Fruit fly (Drosophila melanogaster) whole organism, embryonic: ENCODE data around the gene CG17221.
A peak's percentile ranks its signal among the peaks of the same experiment; 100 is the strongest.

Experiments used
- Abd-B ChIP-seq: fragments of 200-800 bp; sonication (Bioruptor generic); optimal IDR thresholded peaks from 2 replicates; lab custom pipeline; 2018; ENCODE audit warnings: missing biosample characterization, mild to moderate bottlenecking, missing genetic modification characterization, moderate library complexity
- Ada2b ChIP-seq: fragments of 200-800 bp; sonication (Bioruptor generic); IDR thresholded peaks from 2 replicates; pipeline ENCODE4 v1.3.6; 2022; ENCODE audit warnings: missing biosample characterization, missing genetic modification characterization
- CG10147 ChIP-seq: fragments of 200-800 bp; sonication (Bioruptor generic); optimal IDR thresholded peaks from 2 replicates; lab custom pipeline; 2019; ENCODE audit warnings: missing biosample characterization, mild to moderate bottlenecking, missing genetic modification characterization, moderate library complexity
- CG11093 ChIP-seq: fragments of 200-800 bp; sonication (Bioruptor generic); IDR thresholded peaks from 3 replicates; pipeline ENCODE4 v1.3.6; 2022; ENCODE audit warnings: missing biosample characterization, missing genetic modification characterization
- CG11695 ChIP-seq: fragments of 200-800 bp; sonication (Bioruptor generic); IDR thresholded peaks from 3 replicates; pipeline ENCODE4 v1.3.6; 2022; ENCODE audit warnings: missing biosample characterization, missing genetic modification characterization
- CG1233 ChIP-seq: fragments of 200-800 bp; sonication (Bioruptor generic); optimal IDR thresholded peaks from 4 replicates; lab custom pipeline; 2018; ENCODE audit warnings: missing biosample characterization, mild to moderate bottlenecking, missing genetic modification characterization
- CG12769 ChIP-seq: fragments of 200-800 bp; sonication (Bioruptor generic); optimal IDR thresholded peaks from 2 replicates; lab custom pipeline; 2019; ENCODE audit warnings: missing biosample characterization, mild to moderate bottlenecking, missing genetic modification characterization, moderate library complexity
- CG13123 ChIP-seq: fragments of 200-800 bp; sonication (Bioruptor generic); optimal IDR thresholded peaks from 2 replicates; lab custom pipeline; 2016; ENCODE audit warnings: missing biosample characterization, missing genetic modification characterization
- CG15269 ChIP-seq: fragments of 200-800 bp; sonication (Bioruptor generic); optimal IDR thresholded peaks from 2 replicates; lab custom pipeline; 2018; ENCODE audit warnings: missing biosample characterization, mild to moderate bottlenecking, missing genetic modification characterization, moderate library complexity
- CG1529 ChIP-seq: fragments of 200-800 bp; sonication (Bioruptor generic); optimal IDR thresholded peaks from 3 replicates; lab custom pipeline; 2018; ENCODE audit warnings: missing biosample characterization, missing genetic modification characterization
- CG1602 ChIP-seq: fragments of 200-800 bp; sonication (Bioruptor generic); optimal IDR thresholded peaks from 3 replicates; lab custom pipeline; 2016; ENCODE audit warnings: missing biosample characterization, missing genetic modification characterization
- CG1647 ChIP-seq: fragments of 200-800 bp; sonication (Bioruptor generic); optimal IDR thresholded peaks from 3 replicates; lab custom pipeline; 2016; ENCODE audit warnings: missing biosample characterization, missing genetic modification characterization
- CG16815 ChIP-seq: fragments of 200-800 bp; sonication (Bioruptor generic); optimal IDR thresholded peaks from 3 replicates; lab custom pipeline; 2017; ENCODE audit warnings: missing biosample characterization, mild to moderate bottlenecking, missing genetic modification characterization
- CG17359 ChIP-seq: fragments of 200-800 bp; sonication (Bioruptor generic); optimal IDR thresholded peaks from 3 replicates; lab custom pipeline; 2018; ENCODE audit warnings: missing biosample characterization, mild to moderate bottlenecking, missing genetic modification characterization, moderate library complexity
- CG17829 ChIP-seq: fragments of 200-800 bp; optimal IDR thresholded peaks from 2 replicates; lab custom pipeline; 2019; ENCODE audit warnings: missing biosample characterization, mild to moderate bottlenecking, missing genetic modification characterization, moderate library complexity
- CG18262 ChIP-seq: fragments of 200-800 bp; optimal IDR thresholded peaks from 3 replicates; lab custom pipeline; 2019; ENCODE audit warnings: missing biosample characterization, mild to moderate bottlenecking, missing genetic modification characterization, moderate library complexity
- CG18764 ChIP-seq: fragments of 200-800 bp; sonication (Bioruptor generic); optimal IDR thresholded peaks from 3 replicates; lab custom pipeline; 2016; ENCODE audit warnings: missing biosample characterization, missing genetic modification characterization
- CG32772 ChIP-seq: fragments of 200-800 bp; sonication (Bioruptor generic); IDR thresholded peaks from 2 replicates; pipeline ENCODE4 v1.3.6; 2022; ENCODE audit warnings: missing biosample characterization, missing genetic modification characterization
- CG34422 ChIP-seq: fragments of 200-800 bp; sonication (Bioruptor generic); IDR thresholded peaks from 3 replicates; pipeline ENCODE4 v1.3.6; 2022; ENCODE audit warnings: missing biosample characterization, missing genetic modification characterization
- CG4424 ChIP-seq: fragments of 200-800 bp; sonication (Bioruptor generic); optimal IDR thresholded peaks from 3 replicates; lab custom pipeline; 2016; ENCODE audit warnings: missing biosample characterization, missing genetic modification characterization
- CG6791 ChIP-seq: fragments of 200-800 bp; sonication (Bioruptor generic); IDR thresholded peaks from 3 replicates; pipeline ENCODE4 v1.3.6; 2022; ENCODE audit warnings: missing biosample characterization, missing genetic modification characterization; ENCODE audit not compliant: partially characterized antibody
- CG7786 ChIP-seq: fragments of 200-800 bp; sonication (Bioruptor generic); optimal IDR thresholded peaks from 2 replicates; lab custom pipeline; 2016; ENCODE audit warnings: missing biosample characterization, missing genetic modification characterization
- CG7987 ChIP-seq: fragments of 200-800 bp; sonication (Bioruptor generic); optimal IDR thresholded peaks from 2 replicates; lab custom pipeline; 2018; ENCODE audit warnings: missing biosample characterization, mild to moderate bottlenecking, missing genetic modification characterization, moderate library complexity
- CG8281 ChIP-seq: fragments of 200-800 bp; sonication (Bioruptor generic); optimal IDR thresholded peaks from 2 replicates; lab custom pipeline; 2018; ENCODE audit warnings: missing biosample characterization, mild to moderate bottlenecking, missing genetic modification characterization, moderate library complexity
- CG8478 ChIP-seq: fragments of >200 bp; optimal IDR thresholded peaks from 2 replicates; lab custom pipeline; 2018
- CG8924 ChIP-seq: fragments of 200-800 bp; optimal IDR thresholded peaks from 3 replicates; lab custom pipeline; 2019; ENCODE audit warnings: missing biosample characterization, mild to moderate bottlenecking, missing genetic modification characterization, moderate library complexity
- Dek ChIP-seq: fragments of 200-800 bp; sonication (Bioruptor generic); optimal IDR thresholded peaks from 3 replicates; lab custom pipeline; 2019; ENCODE audit warnings: missing biosample characterization, mild to moderate bottlenecking, missing genetic modification characterization, moderate library complexity
- Doc3 ChIP-seq: fragments of 200-800 bp; sonication (Bioruptor generic); IDR thresholded peaks from 3 replicates; pipeline ENCODE4 v1.3.6; 2022; ENCODE audit warnings: missing biosample characterization, missing genetic modification characterization; ENCODE audit not compliant: partially characterized antibody
- Drgx ChIP-seq: fragments of 200-800 bp; sonication (Bioruptor generic); IDR thresholded peaks from 2 replicates; pipeline ENCODE4 v1.3.6; 2022; ENCODE audit warnings: missing biosample characterization, missing genetic modification characterization
- Gug ChIP-seq: fragments of 200-800 bp; sonication (Bioruptor generic); IDR thresholded peaks from 4 replicates; pipeline ENCODE4 v1.3.6; 2022; ENCODE audit warnings: missing biosample characterization, missing genetic modification characterization
- HLH3B ChIP-seq: fragments of 200-800 bp; sonication (Bioruptor generic); IDR thresholded peaks from 2 replicates; pipeline ENCODE4 v1.3.6; 2022; ENCODE audit warnings: missing biosample characterization, missing genetic modification characterization
- HLH54F ChIP-seq: fragments of 200-800 bp; sonication (Bioruptor generic); optimal IDR thresholded peaks from 3 replicates; lab custom pipeline; 2016; ENCODE audit warnings: missing biosample characterization, missing genetic modification characterization
- Hmx ChIP-seq: fragments of 200-800 bp; sonication (Bioruptor generic); optimal IDR thresholded peaks from 2 replicates; lab custom pipeline; 2016; ENCODE audit warnings: missing biosample characterization, missing genetic modification characterization
- Neu2 ChIP-seq: fragments of 200-800 bp; sonication (Bioruptor generic); optimal IDR thresholded peaks from 3 replicates; lab custom pipeline; 2016; ENCODE audit warnings: missing biosample characterization, missing genetic modification characterization, borderline replicate concordance
- Nf-YB ChIP-seq: fragments of 200-800 bp; sonication (Bioruptor generic); optimal IDR thresholded peaks from 3 replicates; lab custom pipeline; 2019; ENCODE audit warnings: missing biosample characterization, mild to moderate bottlenecking, missing genetic modification characterization, moderate library complexity
- NfI ChIP-seq: fragments of 200-800 bp; sonication (Bioruptor generic); optimal IDR thresholded peaks from 3 replicates; lab custom pipeline; 2018; ENCODE audit warnings: missing biosample characterization, mild to moderate bottlenecking, missing genetic modification characterization, moderate library complexity
- Rx ChIP-seq: fragments of 200-800 bp; sonication (Bioruptor generic); IDR thresholded peaks from 2 replicates; pipeline ENCODE4 v1.3.6; 2022; ENCODE audit warnings: missing biosample characterization, missing genetic modification characterization
- Sry-β ChIP-seq: fragments of 200-800 bp; sonication (Bioruptor generic); optimal IDR thresholded peaks from 2 replicates; lab custom pipeline; 2018; ENCODE audit warnings: missing biosample characterization, mild to moderate bottlenecking, missing genetic modification characterization, moderate library complexity
- Taf1 ChIP-seq: fragments of 200-800 bp; sonication (Bioruptor generic); IDR thresholded peaks from 2 replicates; pipeline ENCODE4 v1.3.6; 2022; ENCODE audit warnings: missing biosample characterization, missing genetic modification characterization
- cato ChIP-seq: fragments of 200-800 bp; sonication (Bioruptor generic); optimal IDR thresholded peaks from 2 replicates; lab custom pipeline; 2016; ENCODE audit warnings: missing biosample characterization, missing genetic modification characterization, borderline replicate concordance
- cg ChIP-seq: fragments of 200-800 bp; sonication (Bioruptor generic); optimal IDR thresholded peaks from 3 replicates; lab custom pipeline; 2019; ENCODE audit warnings: missing biosample characterization, mild to moderate bottlenecking, missing genetic modification characterization, moderate library complexity
- chinmo ChIP-seq: fragments of 200-800 bp; sonication (Bioruptor generic); IDR thresholded peaks from 4 replicates; pipeline ENCODE4 v1.3.6; 2022; ENCODE audit warnings: missing biosample characterization, missing genetic modification characterization; ENCODE audit not compliant: partially characterized antibody
- chn ChIP-seq: fragments of 200-800 bp; sonication (Bioruptor generic); optimal IDR thresholded peaks from 2 replicates; lab custom pipeline; 2016; ENCODE audit warnings: missing biosample characterization, missing genetic modification characterization
- dati ChIP-seq: fragments of 200-800 bp; sonication (Bioruptor generic); IDR thresholded peaks from 2 replicates; pipeline ENCODE4 v1.3.6; 2022; ENCODE audit warnings: missing biosample characterization, missing genetic modification characterization
- gem ChIP-seq: fragments of 200-800 bp; sonication (Bioruptor generic); optimal IDR thresholded peaks from 2 replicates; lab custom pipeline; 2019; ENCODE audit warnings: missing biosample characterization, mild to moderate bottlenecking, missing genetic modification characterization, moderate library complexity
- insv ChIP-seq, 2 experiments: fragments of 200-800 bp; sonication (Bioruptor generic); optimal IDR thresholded peaks; 3 replicates each; lab custom pipeline; 2016 to 2018; ENCODE audit warnings: missing biosample characterization in 2 of 2, missing genetic modification characterization in 2 of 2
- lab ChIP-seq: fragments of 200-800 bp; sonication (Bioruptor generic); optimal IDR thresholded peaks from 3 replicates; lab custom pipeline; 2017; ENCODE audit warnings: missing biosample characterization, missing genetic modification characterization, mild to moderate bottlenecking, moderate library complexity, missing genetic modification reagents
- onecut ChIP-seq: fragments of 200-800 bp; sonication (Bioruptor generic); IDR thresholded peaks from 2 replicates; pipeline ENCODE4 v1.3.6; 2022; ENCODE audit warnings: missing biosample characterization, missing genetic modification characterization
- psq ChIP-seq: fragments of 200-800 bp; sonication (Bioruptor generic); optimal IDR thresholded peaks from 2 replicates; lab custom pipeline; 2017; ENCODE audit warnings: missing biosample characterization, missing genetic modification characterization
- slou ChIP-seq: fragments of 200-800 bp; sonication (Bioruptor generic); optimal IDR thresholded peaks from 3 replicates; lab custom pipeline; 2016; ENCODE audit warnings: missing biosample characterization, missing genetic modification characterization

The CG17221 gene

dm6 chr2L:3037153-3037579 lies 2.6 kb upstream of the CG17221 start, which contains the start of the genes CG17260 and SerRS (continued):
- TF ChIP-seq Hmx (GFP tag; lab: Kevin White, UChicago) = peak; percentile 84
- TF ChIP-seq Dek (tag; lab: Kevin White, UChicago) = peak; percentile 91
- TF ChIP-seq CG11093 = peak; percentile 91
- TF ChIP-seq Rx (GFP tag; lab: Robert Waterston, UW) = peak; percentile 85
- TF ChIP-seq CG1602 (GFP tag; lab: Kevin White, UChicago) = peak; percentile 96
- TF ChIP-seq gem (tag; lab: Kevin White, UChicago) = peak; percentile 97
- TF ChIP-seq Taf1 (GFP tag; lab: Robert Waterston, UW) = peak; percentile 82
- peak; percentile 95 for TF ChIP-seq CG4424 (GFP tag; lab: Kevin White, UChicago)
- no peak for TF ChIP-seq CG12769
- TF ChIP-seq lab (GFP tag; lab: Kevin White, UChicago) = peak; percentile 94
- peak; percentile 70 for TF ChIP-seq Nf-YB (GFP tag; lab: Kevin White, UChicago)
- TF ChIP-seq CG11695 = peak; percentile 80
- TF ChIP-seq Doc3 = no peak
- TF ChIP-seq CG7987 = peak; percentile 78
- peak; percentile 67 for TF ChIP-seq onecut (GFP tag; lab: Robert Waterston, UW)
- peak; percentile 94 for TF ChIP-seq CG7786 (GFP tag; lab: Kevin White, UChicago)
- peak; percentile 92 for TF ChIP-seq Abd-B
- TF ChIP-seq Drgx (GFP tag; lab: Robert Waterston, UW) = peak; percentile 83
- TF ChIP-seq CG15269 (tag; lab: Kevin White, UChicago) = peak; percentile 90
- peak; percentile 92 for TF ChIP-seq CG17829 (tag; lab: Kevin White, UChicago)
- peak; percentile 87 for TF ChIP-seq CG1233 (GFP tag; lab: Kevin White, UChicago)
- TF ChIP-seq HLH3B = peak; percentile 85; the same call in 1 of the 2 replicates
- no peak for TF ChIP-seq cg (GFP tag; lab: Kevin White, UChicago)
- no peak for TF ChIP-seq dati (GFP tag; lab: Robert Waterston, UW)
- peak in 1 of 2 experiments; percentile 78 for TF ChIP-seq insv (GFP tag; optimal IDR thresholded peaks at IDR 0.05; lab: Kevin White, UChicago)
- TF ChIP-seq CG6791 (GFP tag; lab: Robert Waterston, UW) = no peak
- peak; percentile 89 for TF ChIP-seq CG1647 (GFP tag; lab: Kevin White, UChicago)
- peak; percentile 97 for TF ChIP-seq HLH54F (GFP tag; lab: Kevin White, UChicago)
- peak; percentile 91 for TF ChIP-seq CG16815 (GFP tag; lab: Kevin White, UChicago)
- peak; percentile 95 for TF ChIP-seq CG34422
- TF ChIP-seq psq = peak; percentile 90
- TF ChIP-seq CG1529 (GFP tag; lab: Kevin White, UChicago) = peak; percentile 72
- peak; percentile 96 for TF ChIP-seq CG32772 (GFP tag; lab: Robert Waterston, UW)
- TF ChIP-seq cato (GFP tag; lab: Kevin White, UChicago) = peak; percentile 86
- peak; percentile 93 for TF ChIP-seq slou
- 0 out of 4 replicates have a peak, but pooled peaks have one; percentile 26 for TF ChIP-seq chinmo
- TF ChIP-seq Gug = peak; percentile 92
- peak; percentile 89 for TF ChIP-seq CG18764 (GFP tag; lab: Kevin White, UChicago)
- TF ChIP-seq CG10147 (GFP tag; lab: Kevin White, UChicago) = peak; percentile 90
- TF ChIP-seq chn (GFP tag; lab: Kevin White, UChicago) = peak; percentile 95
- peak; percentile 91 for TF ChIP-seq Ada2b (GFP tag; lab: Robert Waterston, UW)
- peak; percentile 25 for TF ChIP-seq Neu2 (GFP tag; lab: Kevin White, UChicago)
- peak; percentile 90 for TF ChIP-seq CG17359 (tag; lab: Kevin White, UChicago)
- peak; percentile 42 for TF ChIP-seq Sry-β (GFP tag; lab: Kevin White, UChicago)
- peak; percentile 93 for TF ChIP-seq NfI (GFP tag; lab: Kevin White, UChicago)
- TF ChIP-seq CG13123 (GFP tag; lab: Kevin White, UChicago) = peak; percentile 85
- TF ChIP-seq CG8478 (lab: Kevin White, UChicago) = no peak
- TF ChIP-seq CG8281 (tag; lab: Kevin White, UChicago) = peak; percentile 70
- peak; percentile 90 for TF ChIP-seq CG8924 (tag; lab: Kevin White, UChicago)
- TF ChIP-seq CG18262 (tag; lab: Kevin White, UChicago) = peak; percentile 91
